Worm (Caenorhabditis elegans) whole organism, midembryonic: ENCODE measurements around the gene srr-9.

Experiments
- T22C8.4 ChIP-seq: fragments of 200-800 bp; sonication (Bioruptor generic); IDR thresholded peaks from 2 replicates; pipeline ENCODE4 v1.3.6; 2022; ENCODE audit warnings: missing genetic modification characterization, missing compliant biosample characterization
- cog-1 ChIP-seq: sonication (generic microtip); optimal IDR thresholded peaks from 2 replicates; lab custom pipeline; 2016; ENCODE audit warnings: missing genetic modification characterization, missing compliant biosample characterization
- flt-1 ChIP-seq: fragments of 200-800 bp; sonication (Bioruptor generic); IDR thresholded peaks from 2 replicates; pipeline ENCODE4 v1.3.6; 2022; ENCODE audit warnings: missing genetic modification characterization, missing compliant biosample characterization
- klf-2 ChIP-seq: fragments of 200-800 bp; sonication (Bioruptor generic); conservative IDR thresholded peaks from 2 replicates; pipeline ENCODE4 v1.3.6; 2022; ENCODE audit warnings: missing genetic modification reagents, missing genetic modification characterization, missing compliant biosample characterization
- med-1 ChIP-seq: sonication (generic microtip); optimal IDR thresholded peaks from 2 replicates; lab custom pipeline; 2017; ENCODE audit warnings: missing genetic modification characterization, mild to moderate bottlenecking, missing compliant biosample characterization, antibody characterized with exemption, missing genetic modification reagents; ENCODE audit not compliant: insufficient read depth
- ref-1 ChIP-seq: fragments of 200-800 bp; sonication (Bioruptor generic); conservative IDR thresholded peaks from 2 replicates; pipeline ENCODE4 v1.3.6; 2022; ENCODE audit warnings: missing genetic modification reagents, missing genetic modification characterization, missing compliant biosample characterization
- tab-1 ChIP-seq: fragments of 200-800 bp; sonication (Bioruptor generic); IDR thresholded peaks from 2 replicates; pipeline ENCODE4 v1.3.6; 2022; ENCODE audit warnings: missing genetic modification characterization, missing compliant biosample characterization
- ztf-23 ChIP-seq: fragments of 200-800 bp; sonication (Bioruptor generic); IDR thresholded peaks from 2 replicates; pipeline ENCODE4 v1.3.6; 2022; ENCODE audit warnings: missing genetic modification reagents, missing genetic modification characterization, missing compliant biosample characterization
- ztf-29 ChIP-seq: fragments of 200-800 bp; sonication (Bioruptor generic); IDR thresholded peaks from 2 replicates; pipeline ENCODE4 v1.3.6; 2022; ENCODE audit warnings: missing genetic modification reagents, missing genetic modification characterization, missing compliant biosample characterization

- no peak for TF ChIP-seq tab-1 (GFP tag; lab: Robert Waterston, UW)
- TF ChIP-seq cog-1 (tag; lab: Kevin White, UChicago), result no peak
- TF ChIP-seq ztf-23 (GFP tag; lab: Robert Waterston, UW), result no peak
- TF ChIP-seq med-1 (GFP tag; lab: Kevin White, UChicago), result no peak
- TF ChIP-seq ref-1 (GFP tag; lab: Robert Waterston, UW), result no peak
- TF ChIP-seq flt-1 (GFP tag; lab: Robert Waterston, UW), result no peak
- TF ChIP-seq klf-2, result no peak
- no peak for TF ChIP-seq T22C8.4 (GFP tag; lab: Robert Waterston, UW)
- no peak for TF ChIP-seq ztf-29 (GFP tag; lab: Robert Waterston, UW)
These were observed 10.9 kb upstream of the srr-9 start for ce11 chrV:7726927-7727326.
